Fruit fly (Drosophila melanogaster): ENCODE measurements around the gene CG18249.

The CG18249 gene

DNA sequence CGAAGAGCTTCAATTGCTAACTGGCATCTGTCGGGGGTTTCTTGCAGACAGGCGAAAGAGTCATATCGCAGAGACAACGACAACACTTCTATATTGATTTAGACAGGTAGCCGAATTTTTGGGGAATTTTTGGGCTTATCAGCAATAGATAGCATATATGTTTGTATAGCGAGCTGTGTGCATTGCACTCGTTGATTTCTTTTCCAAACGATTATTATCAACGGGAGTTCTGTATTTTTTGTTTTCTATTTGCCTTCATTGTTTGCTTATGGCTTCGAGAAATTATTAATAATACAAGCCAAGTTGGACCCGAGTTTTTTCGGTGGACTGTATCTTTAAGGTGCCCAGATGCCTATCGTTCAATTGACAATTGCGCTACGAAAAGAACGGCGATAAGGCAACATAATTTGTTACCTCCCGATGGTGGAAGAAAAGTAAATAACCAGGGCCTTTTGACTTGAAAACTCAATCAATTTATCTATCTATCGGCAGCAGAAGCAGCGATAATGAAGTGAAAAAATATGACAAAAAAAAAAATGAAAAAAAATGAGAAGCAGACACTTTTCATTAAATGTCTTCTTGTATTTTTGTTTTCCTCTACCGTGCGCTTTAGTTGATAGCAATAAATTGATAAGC, 39.5 kb upstream of the CG18249 start (continued):
- TF ChIP-seq CG6689 (GFP tag; IDR thresholded peaks at IDR 0.05) (no peak), unc-4 (GFP tag; IDR thresholded peaks at IDR 0.05; ENCODE audit: partially characterized antibody) (no peak), CG1832 (GFP tag; optimal IDR thresholded peaks at IDR 0.05) (no peak), CG8281 (tag; optimal IDR thresholded peaks at IDR 0.05) (peak; percentile 0), CG3065 (GFP tag; optimal IDR thresholded peaks at IDR 0.05) (no peak), Oaz (GFP tag; IDR thresholded peaks at IDR 0.05) (no peak), CG12299 (tag; optimal IDR thresholded peaks at IDR 0.05) (no peak), Rfx (GFP tag; IDR thresholded peaks at IDR 0.05) (no peak), CG12391 (tag; optimal IDR thresholded peaks at IDR 0.05) (peak; percentile 26), dmrt11E (tag; optimal IDR thresholded peaks at IDR 0.05) (peak; percentile 64), ERR (GFP tag; optimal IDR thresholded peaks at IDR 0.05) (no peak), NC2α (GFP tag; optimal IDR thresholded peaks at IDR 0.05) (no peak), Chrac-16 (GFP tag; optimal IDR thresholded peaks at IDR 0.05) (no peak), ssp (GFP tag; IDR thresholded peaks at IDR 0.05) (no peak), CG11696 (GFP tag; IDR thresholded peaks at IDR 0.05) (no peak), az2 (GFP tag; optimal IDR thresholded peaks at IDR 0.05) (no peak), MESR4 (GFP tag; optimal IDR thresholded peaks at IDR 0.05) (no peak), CG4360 (GFP tag; IDR thresholded peaks at IDR 0.05) (no peak), Antp (GFP tag; optimal IDR thresholded peaks at IDR 0.05) (no peak), crol (GFP tag; IDR thresholded peaks at IDR 0.05) (no peak), CG7987 (GFP tag; optimal IDR thresholded peaks at IDR 0.05) (no peak), CG1024 (GFP tag; IDR thresholded peaks at IDR 0.05) (peak; percentile 28; the same call in 1 of the 2 replicates), CG10979 (tag; optimal IDR thresholded peaks at IDR 0.05) (no peak), CG3281 (GFP tag; optimal IDR thresholded peaks at IDR 0.05) (no peak), mirr (GFP tag; optimal IDR thresholded peaks at IDR 0.05) (no peak), CG4854 (GFP tag; optimal IDR thresholded peaks at IDR 0.05) (no peak), pros (GFP tag; optimal IDR thresholded peaks at IDR 0.05) (peak; percentile 41), lab (GFP tag; optimal IDR thresholded peaks at IDR 0.05) (peak; percentile 28), gcm2 (GFP tag; optimal IDR thresholded peaks at IDR 0.05) (no peak), CG15073 (GFP tag; optimal IDR thresholded peaks at IDR 0.05) (no peak), jigr1 (GFP tag; IDR thresholded peaks at IDR 0.05) (no peak), CG15479 (GFP tag; optimal IDR thresholded peaks at IDR 0.05) (peak; percentile 95), Adf1 (GFP tag; IDR thresholded peaks at IDR 0.05) (no peak), CG8290 (GFP tag; optimal IDR thresholded peaks at IDR 0.05) (peak; percentile 12), CG8290 (tag; optimal IDR thresholded peaks at IDR 0.05) (peak in 1 of 2 experiments; percentile 49), NFAT (GFP tag; IDR thresholded peaks at IDR 0.05) (no peak), ash1 (GFP tag; optimal IDR thresholded peaks at IDR 0.05) (no peak), CG1647 (GFP tag; optimal IDR thresholded peaks at IDR 0.05) (no peak), CG7357 (GFP tag; IDR thresholded peaks at IDR 0.05) (no peak), CG32772 (GFP tag; IDR thresholded peaks at IDR 0.05) (no peak), trem (tag; optimal IDR thresholded peaks at IDR 0.05) (no peak), tin (GFP tag; optimal IDR thresholded peaks at IDR 0.05) (no peak), B-H2 (GFP tag; optimal IDR thresholded peaks at IDR 0.05) (no peak), sqz (GFP tag; optimal IDR thresholded peaks at IDR 0.05) (peak; percentile 81), CG8388 (GFP tag; optimal IDR thresholded peaks at IDR 0.05) (peak; percentile 3), CG2202 (tag; optimal IDR thresholded peaks at IDR 0.05) (peak; percentile 65), zen2 (GFP tag; IDR thresholded peaks at IDR 0.05; ENCODE audit: partially characterized antibody) (no peak), maf-S (GFP tag; optimal IDR thresholded peaks at IDR 0.05) (no peak), CG7745 (tag; optimal IDR thresholded peaks at IDR 0.05) (peak; percentile 77), NC2β (GFP tag; optimal IDR thresholded peaks at IDR 0.05) (no peak), vvl (GFP tag; IDR thresholded peaks at IDR 0.05) (no peak), gt (GFP tag; IDR thresholded peaks at IDR 0.05) (no peak)
